Worm (Caenorhabditis elegans): ENCODE results near the gene srg-32.

The srg-32 gene

ce11 chrV:10556362-10556761, 32.2 kb downstream of the srg-32 start (continued):
- TF ChIP-seq attf-3 (GFP tag; conservative IDR thresholded peaks at IDR 0.05) (no peak), rpc-1 (optimal IDR thresholded peaks at IDR 0.05) (no peak), rpc-1 (tag; optimal IDR thresholded peaks at IDR 0.05) (no peak), efl-1 (GFP tag; optimal IDR thresholded peaks at IDR 0.05) (no peak)

ce11 chrV:10555239-10555638, 33.4 kb downstream of the srg-32 start, which contains the start of gene F32G8.3:
Gene F32G8.3, minus strand, starts transcription at chrV:10555339.
- no peak for TF ChIP-seq madf-6 (GFP tag; IDR thresholded peaks at IDR 0.05)
- TF ChIP-seq egl-18 (GFP tag; IDR thresholded peaks at IDR 0.05), result no peak

- no peak for TF ChIP-seq rec-8 (tag; optimal IDR thresholded peaks at IDR 0.05)
- no peak for TF ChIP-seq sdz-38 (tag; optimal IDR thresholded peaks at IDR 0.05)
- no peak for TF ChIP-seq F49E8.2 (tag; optimal IDR thresholded peaks at IDR 0.05; ENCODE audit: insufficient read depth)
- no peak for TF ChIP-seq ztf-18 (tag; optimal IDR thresholded peaks at IDR 0.05)
- TF ChIP-seq him-1 (tag; optimal IDR thresholded peaks at IDR 0.05), result no peak
- no peak for TF ChIP-seq hlh-12 (tag; optimal IDR thresholded peaks at IDR 0.05)
- no peak for TF ChIP-seq hmg-1.2 (GFP tag; IDR thresholded peaks at IDR 0.05)
- no peak for TF ChIP-seq unc-130 (GFP tag; optimal IDR thresholded peaks at IDR 0.05)
These were observed 38.9 kb downstream of the srg-32 start, which contains the start of gene F32G8.2 for ce11 chrV:10549717-10550116. Gene F32G8.2, plus strand, starts transcription at chrV:10550017.

ce11 chrV:10548981-10549380, 39.6 kb downstream of the srg-32 start, which contains the start of gene srd-34:
Gene srd-34, minus strand, starts transcription at chrV:10549081.
- TF ChIP-seq F55B11.4 (tag; optimal IDR thresholded peaks at IDR 0.05; ENCODE audit: borderline replicate concordance, insufficient read depth), result no peak
- TF ChIP-seq sdz-38 (tag; optimal IDR thresholded peaks at IDR 0.05), result no peak
- no peak for TF ChIP-seq lsy-27 (tag; optimal IDR thresholded peaks at IDR 0.05; ENCODE audit: borderline replicate concordance, insufficient read depth)
- no peak for TF ChIP-seq ekl-4 (GFP tag; IDR thresholded peaks at IDR 0.05)
- no peak for TF ChIP-seq nhr-90 (tag; optimal IDR thresholded peaks at IDR 0.05)
- TF ChIP-seq bed-1 (GFP tag; IDR thresholded peaks at IDR 0.05), result no peak
- TF ChIP-seq ZK185.1 (tag; optimal IDR thresholded peaks at IDR 0.05; ENCODE audit: poor library complexity, severe bottlenecking), result no peak
- TF ChIP-seq T07F8.4 (tag; optimal IDR thresholded peaks at IDR 0.05), result no peak
- TF ChIP-seq F57C9.4 (tag; optimal IDR thresholded peaks at IDR 0.05), result no peak
- TF ChIP-seq lin-35 (GFP tag; optimal IDR thresholded peaks at IDR 0.05), result no peak
- TF ChIP-seq ceh-40 (GFP tag; IDR thresholded peaks at IDR 0.05), result no peak
- TF ChIP-seq ceh-91 (GFP tag; IDR thresholded peaks at IDR 0.05), result no peak
- TF ChIP-seq pbrm-1 (GFP tag; IDR thresholded peaks at IDR 0.05), result no peak
- TF ChIP-seq die-1 (tag; optimal IDR thresholded peaks at IDR 0.05), result no peak

ce11 chrV:10546749-10547148, 41.8 kb downstream of the srg-32 start, which contains the start of gene F25D1.5:
Gene F25D1.5, minus strand, starts transcription at chrV:10546783.
- TF ChIP-seq ceh-27 (GFP tag; optimal IDR thresholded peaks at IDR 0.05) (no peak), nhr-179 (tag; optimal IDR thresholded peaks at IDR 0.05) (no peak), snpc-3.4 (tag; optimal IDR thresholded peaks at IDR 0.05) (no peak), Y53G8AR.9 (GFP tag; conservative IDR thresholded peaks at IDR 0.05) (no peak), chd-7 (tag; optimal IDR thresholded peaks at IDR 0.05) (no peak), rpc-1 (optimal IDR thresholded peaks at IDR 0.05) (no peak), rpc-1 (tag; optimal IDR thresholded peaks at IDR 0.05) (no peak), T26A5.8 (tag; optimal IDR thresholded peaks at IDR 0.05) (no peak), F23B12.7 (tag; optimal IDR thresholded peaks at IDR 0.05; ENCODE audit: insufficient read depth) (no peak), rec-8 (tag; optimal IDR thresholded peaks at IDR 0.05) (no peak), lin-26 (GFP tag; IDR thresholded peaks at IDR 0.05) (no peak), die-1 (tag; optimal IDR thresholded peaks at IDR 0.05) (no peak)
